Fruit fly (Drosophila melanogaster): ENCODE data around the gene Hsp26.

dm6 chr3L:9381602-9382001 lies 4.4 kb upstream of the Hsp26 start, which contains the start of gene Hsp23:
- TF ChIP-seq h (optimal IDR thresholded peaks at IDR 0.05) (no peak), Sin3A (optimal IDR thresholded peaks at IDR 0.05) (no peak), Myc (optimal IDR thresholded peaks at IDR 0.05) (no peak)

Measured in Kc167 (cell line).